Fruit fly (Drosophila melanogaster): ENCODE measurements around the gene CG14573.

DNA sequence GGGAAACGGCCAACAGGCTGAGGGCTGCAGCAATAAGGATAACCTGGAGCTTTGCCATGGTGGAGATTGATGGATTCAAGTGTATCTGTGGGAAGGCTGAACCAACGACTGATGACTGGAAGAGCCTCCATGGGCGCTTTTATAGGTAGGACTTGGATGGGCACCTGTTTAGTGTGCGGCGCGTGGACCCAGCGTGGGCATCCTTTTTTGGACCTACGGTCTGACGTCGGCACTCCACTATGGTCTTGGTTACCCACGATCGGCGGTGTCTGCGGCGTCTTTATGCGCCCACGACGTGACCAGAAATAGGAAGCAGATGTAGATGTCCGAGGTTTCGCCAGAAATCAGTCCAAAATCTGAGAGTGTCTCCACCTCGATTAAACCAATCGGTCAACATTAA lies 6.3 kb downstream of the CG14573 start, which contains the start of gene CG14566:
- no peak for TF ChIP-seq CG8301 (tag; optimal IDR thresholded peaks at IDR 0.05)
- no peak for TF ChIP-seq CG12605 (GFP tag; IDR thresholded peaks at IDR 0.05)
- TF ChIP-seq CG4496 (GFP tag; IDR thresholded peaks at IDR 0.05), result no peak
- TF ChIP-seq CG9948 (tag; optimal IDR thresholded peaks at IDR 0.05), result no peak
- no peak for TF ChIP-seq Pif1B (GFP tag; optimal IDR thresholded peaks at IDR 0.05)
- no peak for TF ChIP-seq Snoo (tag; optimal IDR thresholded peaks at IDR 0.05)
- no peak for TF ChIP-seq CG8159 (tag; optimal IDR thresholded peaks at IDR 0.05)

Data from whole organism, pupa.